Fruit fly (Drosophila melanogaster) whole organism, embryonic: Measurements from ENCODE around the gene beat-IIIc.

Source experiments
- Bgb ChIP-seq: fragments of 200-800 bp; sonication (Bioruptor generic); IDR thresholded peaks from 2 replicates; pipeline ENCODE4 v1.3.6; 2022; ENCODE audit warnings: missing biosample characterization, missing genetic modification characterization; ENCODE audit not compliant: partially characterized antibody
- BtbVII ChIP-seq: fragments of 200-800 bp; sonication (Bioruptor generic); optimal IDR thresholded peaks from 3 replicates; lab custom pipeline; 2017; ENCODE audit warnings: missing biosample characterization, mild to moderate bottlenecking, missing genetic modification characterization
- CG10209 ChIP-seq: fragments of 200-800 bp; sonication (Bioruptor generic); optimal IDR thresholded peaks from 3 replicates; lab custom pipeline; 2017; ENCODE audit warnings: missing biosample characterization, mild to moderate bottlenecking, missing genetic modification characterization, missing genetic modification reagents
- CG10431 ChIP-seq: fragments of 200-800 bp; sonication (Bioruptor generic); optimal IDR thresholded peaks from 3 replicates; lab custom pipeline; 2018; ENCODE audit warnings: missing biosample characterization, mild to moderate bottlenecking, missing genetic modification characterization
- CG11085 ChIP-seq: fragments of 200-800 bp; sonication (Bioruptor generic); IDR thresholded peaks from 2 replicates; pipeline ENCODE4 v1.3.6; 2022; ENCODE audit warnings: missing biosample characterization, missing genetic modification characterization
- CG12219 ChIP-seq: fragments of 200-800 bp; sonication (Bioruptor generic); optimal IDR thresholded peaks from 3 replicates; lab custom pipeline; 2018; ENCODE audit warnings: missing biosample characterization, mild to moderate bottlenecking, missing genetic modification characterization
- CG13287 ChIP-seq: fragments of 200-800 bp; sonication (Bioruptor generic); IDR thresholded peaks from 2 replicates; pipeline ENCODE4 v1.3.6; 2022; ENCODE audit warnings: missing biosample characterization, missing genetic modification characterization; ENCODE audit not compliant: partially characterized antibody
- CG13894 ChIP-seq: fragments of 200-800 bp; sonication (Bioruptor generic); optimal IDR thresholded peaks from 3 replicates; lab custom pipeline; 2018; ENCODE audit warnings: missing biosample characterization, mild to moderate bottlenecking, missing genetic modification characterization, moderate library complexity
- CG15269 ChIP-seq: fragments of 200-800 bp; sonication (Bioruptor generic); optimal IDR thresholded peaks from 2 replicates; lab custom pipeline; 2018; ENCODE audit warnings: missing biosample characterization, mild to moderate bottlenecking, missing genetic modification characterization, moderate library complexity
- CG16813 ChIP-seq: fragments of 200-800 bp; sonication (Bioruptor generic); IDR thresholded peaks from 3 replicates; pipeline ENCODE4 v1.3.6; 2022; ENCODE audit warnings: missing biosample characterization, missing genetic modification characterization; ENCODE audit not compliant: partially characterized antibody
- CG17186 ChIP-seq: fragments of 200-800 bp; sonication (Bioruptor generic); optimal IDR thresholded peaks from 3 replicates; lab custom pipeline; 2017; ENCODE audit warnings: missing biosample characterization, missing genetic modification reagents, missing genetic modification characterization
- CG17359 ChIP-seq: fragments of 200-800 bp; sonication (Bioruptor generic); optimal IDR thresholded peaks from 3 replicates; lab custom pipeline; 2018; ENCODE audit warnings: missing biosample characterization, mild to moderate bottlenecking, missing genetic modification characterization, moderate library complexity
- CG18011 ChIP-seq: fragments of 200-800 bp; sonication (Bioruptor generic); optimal IDR thresholded peaks from 2 replicates; lab custom pipeline; 2017; ENCODE audit warnings: missing biosample characterization, missing genetic modification characterization, mild to moderate bottlenecking, moderate library complexity, missing genotype
- CG18599 ChIP-seq: fragments of 200-800 bp; sonication (Bioruptor generic); optimal IDR thresholded peaks from 3 replicates; lab custom pipeline; 2017; ENCODE audit warnings: missing biosample characterization, missing genetic modification characterization, mild to moderate bottlenecking, moderate library complexity, missing genetic modification reagents
- CG2199 ChIP-seq: fragments of 200-800 bp; sonication (Bioruptor generic); IDR thresholded peaks from 3 replicates; pipeline ENCODE4 v1.3.6; 2022; ENCODE audit warnings: missing biosample characterization, missing genetic modification characterization
- CG3281 ChIP-seq: fragments of 200-800 bp; sonication (Bioruptor generic); optimal IDR thresholded peaks from 3 replicates; lab custom pipeline; 2017; ENCODE audit warnings: missing biosample characterization, mild to moderate bottlenecking, missing genetic modification characterization
- CG3726 ChIP-seq: fragments of 200-800 bp; sonication (Bioruptor generic); IDR thresholded peaks from 3 replicates; pipeline ENCODE4, ENCODE4 v1.3.6; 2022; ENCODE audit warnings: missing biosample characterization, missing genetic modification characterization
- CG42726 ChIP-seq: fragments of 200-800 bp; sonication (Bioruptor generic); IDR thresholded peaks from 2 replicates; pipeline ENCODE4 v1.3.6; 2022; ENCODE audit warnings: missing biosample characterization, missing genetic modification characterization; ENCODE audit not compliant: partially characterized antibody
- CG4707 ChIP-seq: fragments of 200-800 bp; sonication (Bioruptor generic); optimal IDR thresholded peaks from 2 replicates; lab custom pipeline; 2018; ENCODE audit warnings: missing biosample characterization, mild to moderate bottlenecking, missing genetic modification characterization, moderate library complexity
- CG5245 ChIP-seq: fragments of 200-800 bp; sonication (Bioruptor generic); optimal IDR thresholded peaks from 3 replicates; lab custom pipeline; 2016; ENCODE audit warnings: missing biosample characterization, missing genetic modification characterization
- CG7786 ChIP-seq: fragments of 200-800 bp; sonication (Bioruptor generic); optimal IDR thresholded peaks from 2 replicates; lab custom pipeline; 2016; ENCODE audit warnings: missing biosample characterization, missing genetic modification characterization
- CG8089 ChIP-seq: fragments of 200-800 bp; sonication (Bioruptor generic); optimal IDR thresholded peaks from 3 replicates; lab custom pipeline; 2016; ENCODE audit warnings: missing biosample characterization, missing genetic modification characterization
- CG8765 ChIP-seq: fragments of 200-800 bp; sonication (Bioruptor generic); IDR thresholded peaks from 2 replicates; pipeline ENCODE4 v1.3.6; 2022; ENCODE audit warnings: missing biosample characterization, missing genetic modification characterization
- CG9727 ChIP-seq: fragments of 200-800 bp; sonication (Bioruptor generic); optimal IDR thresholded peaks from 3 replicates; lab custom pipeline; 2017; ENCODE audit warnings: missing biosample characterization, mild to moderate bottlenecking, missing genetic modification characterization
- CG9817 ChIP-seq: fragments of 200-800 bp; sonication (Bioruptor generic); optimal IDR thresholded peaks from 2 replicates; lab custom pipeline; 2018; ENCODE audit warnings: missing biosample characterization, mild to moderate bottlenecking, missing genetic modification characterization, moderate library complexity
- CHES-1-like ChIP-seq: fragments of 200-800 bp; sonication (Bioruptor generic); optimal IDR thresholded peaks from 2 replicates; lab custom pipeline; 2016; ENCODE audit warnings: missing biosample characterization, missing genetic modification characterization
- D ChIP-seq, 2 experiments: fragments of 200-800 bp in 1 of 2; fragments of >200 bp in 1 of 2; sonication (Bioruptor generic) in 1 of 2; optimal IDR thresholded peaks; 2 replicates in 1 of 2; 3 replicates in 1 of 2; lab custom pipeline; 2017; ENCODE audit warnings: mild to moderate bottlenecking in 1 of 2, missing biosample characterization in 1 of 2, missing genetic modification characterization in 1 of 2, missing genetic modification reagents in 1 of 2
- Dip2 ChIP-seq: fragments of 200-800 bp; sonication (Bioruptor generic); IDR thresholded peaks from 2 replicates; pipeline ENCODE4 v1.3.6; 2022; ENCODE audit warnings: missing biosample characterization, missing genetic modification characterization
- Doc3 ChIP-seq: fragments of 200-800 bp; sonication (Bioruptor generic); IDR thresholded peaks from 3 replicates; pipeline ENCODE4 v1.3.6; 2022; ENCODE audit warnings: missing biosample characterization, missing genetic modification characterization; ENCODE audit not compliant: partially characterized antibody
- E2f1 ChIP-seq: fragments of 200-800 bp; sonication (Bioruptor generic); IDR thresholded peaks from 2 replicates; pipeline ENCODE4 v1.3.6; 2022; ENCODE audit warnings: missing biosample characterization, missing genetic modification characterization
- HHEX ChIP-seq: fragments of 200-800 bp; sonication (Bioruptor generic); optimal IDR thresholded peaks from 3 replicates; lab custom pipeline; 2017; ENCODE audit warnings: missing biosample characterization, mild to moderate bottlenecking, missing genetic modification characterization, missing genetic modification reagents
- HLHmδ ChIP-seq: fragments of 200-800 bp; sonication (Bioruptor generic); optimal IDR thresholded peaks from 2 replicates; lab custom pipeline; 2018; ENCODE audit warnings: missing biosample characterization, mild to moderate bottlenecking, missing genetic modification characterization, moderate library complexity
- Hey ChIP-seq: fragments of 200-800 bp; sonication (Bioruptor generic); optimal IDR thresholded peaks from 3 replicates; lab custom pipeline; 2018; ENCODE audit warnings: missing biosample characterization, mild to moderate bottlenecking, missing genetic modification characterization
- Med ChIP-seq: fragments of 200-800 bp; sonication (Bioruptor generic); peaks from one replicate; lab custom pipeline; 2016; ENCODE audit warnings: missing biosample characterization, missing genetic modification characterization, mild to moderate bottlenecking, inconsistent platforms, moderate library complexity
- Myb ChIP-seq: fragments of 200-800 bp; sonication (Bioruptor generic); optimal IDR thresholded peaks from 2 replicates; lab custom pipeline; 2016; ENCODE audit warnings: missing biosample characterization, missing genetic modification characterization
- NFAT ChIP-seq: fragments of 200-800 bp; sonication (Bioruptor generic); IDR thresholded peaks from 2 replicates; pipeline ENCODE4 v1.3.6; 2022; ENCODE audit warnings: missing biosample characterization, missing genetic modification characterization
- Oaz ChIP-seq: fragments of 200-800 bp; sonication (Bioruptor generic); IDR thresholded peaks from 2 replicates; pipeline ENCODE4 v1.3.6; 2022; ENCODE audit warnings: missing biosample characterization, missing genetic modification characterization
- Opbp ChIP-seq: fragments of 200-800 bp; sonication (Bioruptor generic); IDR thresholded peaks from 3 replicates; pipeline ENCODE4 v1.3.6; 2022; ENCODE audit warnings: missing biosample characterization, missing genetic modification characterization; ENCODE audit not compliant: partially characterized antibody
- Ptx1 ChIP-seq: fragments of 200-800 bp; sonication (Bioruptor generic); IDR thresholded peaks from 2 replicates; pipeline ENCODE4 v1.3.6; 2022; ENCODE audit warnings: missing biosample characterization, missing genetic modification characterization
- bowl ChIP-seq: fragments of 200-800 bp; sonication (Bioruptor generic); IDR thresholded peaks from 2 replicates; pipeline ENCODE4 v1.3.6; 2022; ENCODE audit warnings: missing biosample characterization, missing genetic modification characterization
- esg ChIP-seq: fragments of 200-800 bp; sonication (Bioruptor generic); conservative IDR thresholded peaks from 2 replicates; pipeline ENCODE4 v1.3.6; 2022; ENCODE audit warnings: missing biosample characterization, missing genetic modification characterization
- gcm2 ChIP-seq: fragments of 200-800 bp; sonication (Bioruptor generic); optimal IDR thresholded peaks from 2 replicates; lab custom pipeline; 2016; ENCODE audit warnings: missing biosample characterization, missing genetic modification characterization
- lab ChIP-seq: fragments of 200-800 bp; sonication (Bioruptor generic); optimal IDR thresholded peaks from 3 replicates; lab custom pipeline; 2017; ENCODE audit warnings: missing biosample characterization, missing genetic modification characterization, mild to moderate bottlenecking, moderate library complexity, missing genetic modification reagents
- mirr ChIP-seq: fragments of 200-800 bp; sonication (Bioruptor generic); optimal IDR thresholded peaks from 3 replicates; lab custom pipeline; 2018; ENCODE audit warnings: missing biosample characterization, mild to moderate bottlenecking, missing genetic modification characterization
- nau ChIP-seq: fragments of 200-800 bp; sonication (Bioruptor generic); optimal IDR thresholded peaks from 3 replicates; lab custom pipeline; 2017; ENCODE audit warnings: missing biosample characterization, mild to moderate bottlenecking, missing genetic modification characterization, missing genetic modification reagents
- tin ChIP-seq: fragments of 200-800 bp; sonication (Bioruptor generic); optimal IDR thresholded peaks from 3 replicates; lab custom pipeline; 2016; ENCODE audit warnings: missing biosample characterization, missing genetic modification characterization
- tna ChIP-seq: fragments of 200-800 bp; sonication (Bioruptor generic); IDR thresholded peaks from 2 replicates; pipeline ENCODE4 v1.3.6; 2022; ENCODE audit warnings: missing biosample characterization, missing genetic modification characterization; ENCODE audit not compliant: partially characterized antibody
- trem ChIP-seq: fragments of 200-800 bp; optimal IDR thresholded peaks from 3 replicates; lab custom pipeline; 2019; ENCODE audit warnings: missing biosample characterization, mild to moderate bottlenecking, missing genetic modification characterization, moderate library complexity

The beat-IIIc gene

DNA sequence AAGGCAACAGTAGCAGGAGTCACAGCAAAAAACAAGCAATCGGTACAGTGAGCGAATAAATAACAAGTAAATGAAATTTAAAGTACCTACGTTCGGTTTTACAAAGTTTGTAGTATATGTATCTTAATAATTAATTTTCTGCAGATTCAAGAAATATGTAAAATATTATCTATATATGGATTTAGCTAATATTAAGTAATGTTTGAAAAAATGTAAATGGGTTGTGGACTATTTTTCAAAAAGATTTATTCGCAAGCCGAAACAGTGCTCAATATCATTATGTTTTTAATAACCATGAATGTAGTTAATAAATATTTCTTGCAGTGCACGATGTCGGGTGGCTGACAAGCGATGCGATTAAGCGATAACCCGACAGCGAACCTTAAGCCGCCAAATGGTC lies 53.5 kb downstream of the beat-IIIc start (continued):
- TF ChIP-seq esg (GFP tag; lab: Robert Waterston, UW), result peak; percentile 29; the same call in 1 of the 2 replicates
- no peak for TF ChIP-seq Hey (tag; lab: Kevin White, UChicago)
- TF ChIP-seq CG8089, result no peak
- TF ChIP-seq CG17359 (tag; lab: Kevin White, UChicago), result peak; percentile 13
- peak; percentile 56 for TF ChIP-seq lab (GFP tag; lab: Kevin White, UChicago)
- 0 out of 2 replicates have a peak, but pooled peaks have one; percentile 12 for TF ChIP-seq Ptx1 (GFP tag; lab: Robert Waterston, UW)
- no peak for TF ChIP-seq CG11085 (GFP tag; lab: Robert Waterston, UW)
- peak; percentile 4 for TF ChIP-seq HHEX (GFP tag; lab: Kevin White, UChicago)
- no peak for TF ChIP-seq Myb
- TF ChIP-seq CG3281, result peak; percentile 48
- TF ChIP-seq CG9727 (GFP tag; lab: Kevin White, UChicago), result peak; percentile 23

DNA sequence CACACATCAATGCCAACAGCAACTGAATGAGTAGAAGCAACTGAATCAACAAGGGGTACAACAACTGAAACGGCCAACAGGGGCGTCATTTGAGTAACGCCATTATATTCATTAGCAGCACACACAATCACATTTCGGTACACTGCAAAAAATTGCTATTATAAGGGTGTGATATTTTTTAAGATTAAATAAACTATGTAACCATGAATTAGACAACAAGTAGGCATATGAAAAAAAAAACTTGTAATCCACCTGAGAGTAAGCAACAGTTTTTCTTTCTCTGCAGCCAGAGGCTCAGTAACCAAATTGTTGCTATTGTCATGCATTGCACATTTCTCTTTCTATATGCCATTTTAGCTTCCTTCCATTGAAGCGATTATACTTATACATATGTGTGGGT lies 56.7 kb downstream of the beat-IIIc start:
- TF ChIP-seq mirr (GFP tag; lab: Kevin White, UChicago), result no peak
- TF ChIP-seq CG18599 (GFP tag; lab: Kevin White, UChicago), result peak; percentile 65
- no peak for TF ChIP-seq bowl (GFP tag; lab: Robert Waterston, UW)
- TF ChIP-seq trem (tag; lab: Kevin White, UChicago), result no peak
- TF ChIP-seq nau (GFP tag; lab: Kevin White, UChicago), result no peak
- no peak for TF ChIP-seq HLHmδ (GFP tag; lab: Kevin White, UChicago)
- peak; percentile 10 for TF ChIP-seq CG9817 (tag; lab: Kevin White, UChicago)
- TF ChIP-seq CG11085 (GFP tag; lab: Robert Waterston, UW), result no peak
- TF ChIP-seq CG42726, result no peak
- TF ChIP-seq CG2199 (GFP tag; lab: Robert Waterston, UW), result 0 out of 3 replicates have a peak, but pooled peaks have one; percentile 52
- TF ChIP-seq Opbp (GFP tag; lab: Robert Waterston, UW), result no peak
- peak; percentile 22 for TF ChIP-seq BtbVII
- no peak for TF ChIP-seq CHES-1-like (GFP tag; lab: Kevin White, UChicago)
- no peak for TF ChIP-seq Doc3 (GFP tag; lab: Robert Waterston, UW)
- no peak for TF ChIP-seq CG13894 (tag; lab: Kevin White, UChicago)
- no peak for TF ChIP-seq Oaz (GFP tag; lab: Robert Waterston, UW)
- no peak for TF ChIP-seq D (optimal IDR thresholded peaks at IDR 0.05; lab: Kevin White, UChicago)
- no peak for TF ChIP-seq D (GFP tag; optimal IDR thresholded peaks at IDR 0.05; lab: Kevin White, UChicago)
- no peak for TF ChIP-seq Bgb (GFP tag; lab: Robert Waterston, UW)
- TF ChIP-seq E2f1 (GFP tag; lab: Robert Waterston, UW), result peak; percentile 33; the same call in 1 of the 2 replicates
- TF ChIP-seq Med (GFP tag; lab: Kevin White, UChicago), result peak; percentile 46
- TF ChIP-seq CG5245, result no peak
- no peak for TF ChIP-seq CG18011
- no peak for TF ChIP-seq CG10209 (GFP tag; lab: Kevin White, UChicago)
- TF ChIP-seq esg (GFP tag; lab: Robert Waterston, UW), result 0 out of 2 replicates have a peak, but pooled peaks have one; percentile 7
- TF ChIP-seq CG17186 (GFP tag; lab: Kevin White, UChicago), result no peak
- TF ChIP-seq Dip2 (GFP tag; lab: Robert Waterston, UW), result no peak
- no peak for TF ChIP-seq CG10431 (GFP tag; lab: Kevin White, UChicago)
- no peak for TF ChIP-seq tin (GFP tag; lab: Kevin White, UChicago)
- TF ChIP-seq CG15269 (tag; lab: Kevin White, UChicago), result no peak
- no peak for TF ChIP-seq tna
- TF ChIP-seq CG7786 (GFP tag; lab: Kevin White, UChicago), result peak; percentile 6
- TF ChIP-seq CG13287, result no peak
- no peak for TF ChIP-seq NFAT (GFP tag; lab: Robert Waterston, UW)
- TF ChIP-seq CG8765 (GFP tag; lab: Robert Waterston, UW), result no peak
- TF ChIP-seq CG3726 (GFP tag; lab: Robert Waterston, UW), result no peak
- no peak for TF ChIP-seq CG12219
- no peak for TF ChIP-seq gcm2 (GFP tag; lab: Kevin White, UChicago)
- no peak for TF ChIP-seq CG4707 (GFP tag; lab: Kevin White, UChicago)
- no peak for TF ChIP-seq CG16813 (GFP tag; lab: Robert Waterston, UW)
